Worm (Caenorhabditis elegans) whole organism, L1 larva: Measurements from ENCODE around the gene F42A10.6.

Experiments
- C16A3.4 ChIP-seq: fragments of 150-350 bp; optimal IDR thresholded peaks from 2 replicates; lab custom pipeline; 2014; ENCODE audit warnings: missing biosample characterization, missing genetic modification characterization
- F16B12.6 ChIP-seq: fragments of 150-350 bp; optimal IDR thresholded peaks from 2 replicates; lab custom pipeline; 2014; ENCODE audit warnings: missing biosample characterization, missing genetic modification characterization
- ama-1 ChIP-seq: fragments of 150-350 bp; optimal IDR thresholded peaks from 2 replicates; lab custom pipeline; 2014
- blmp-1 ChIP-seq: fragments of 150-350 bp; optimal IDR thresholded peaks from 2 replicates; lab custom pipeline; 2014; ENCODE audit warnings: missing biosample characterization, missing genetic modification characterization
- ceh-82 ChIP-seq, 3 experiments: fragments of 150-350 bp in 1 of 3; sonication (generic microtip) in 2 of 3; optimal IDR thresholded peaks; 2 replicates each; lab custom pipeline; 2014 to 2017; ENCODE audit warnings: missing biosample characterization in 3 of 3, missing genetic modification characterization in 3 of 3
- ceh-88 ChIP-seq: fragments of 200-800 bp; sonication (Bioruptor generic); IDR thresholded peaks from 2 replicates; pipeline ENCODE4 v1.3.6; 2022; ENCODE audit warnings: missing genetic modification characterization, missing compliant biosample characterization
- dsc-1 ChIP-seq: sonication (generic microtip); optimal IDR thresholded peaks from 2 replicates; lab custom pipeline; 2016; ENCODE audit warnings: mild to moderate bottlenecking, missing genetic modification characterization, missing compliant biosample characterization
- efl-1 ChIP-seq, 4 experiments: fragments of 150-350 bp; optimal IDR thresholded peaks in 3 of 4; peaks in 1 of 4; 1 replicate in 1 of 4; 2 replicates in 3 of 4; lab custom pipeline; 2014; ENCODE audit warnings: missing biosample characterization in 2 of 4, missing genetic modification characterization in 2 of 4, missing genetic modification reagents in 2 of 4
- efl-3 ChIP-seq: fragments of 200-800 bp; sonication (Bioruptor generic); optimal IDR thresholded peaks from 2 replicates; lab custom pipeline; 2018; ENCODE audit warnings: mild to moderate bottlenecking, missing genetic modification characterization, missing compliant biosample characterization
- egl-13 ChIP-seq: sonication (generic microtip); optimal IDR thresholded peaks from 2 replicates; lab custom pipeline; 2016; ENCODE audit warnings: missing genotype, missing genetic modification reagents, missing genetic modification characterization, missing compliant biosample characterization
- egl-27 ChIP-seq, 2 experiments: fragments of 150-350 bp in 1 of 2; sonication (generic microtip); optimal IDR thresholded peaks; 3 replicates each; lab custom pipeline; 2017 to 2018; ENCODE audit warnings: missing biosample characterization in 2 of 2, missing genetic modification characterization in 2 of 2, missing genetic modification reagents in 2 of 2
- elt-2 ChIP-seq: sonication (generic microtip); optimal IDR thresholded peaks from 2 replicates; lab custom pipeline; 2016; ENCODE audit warnings: missing genetic modification characterization, mild to moderate bottlenecking, inconsistent platforms, missing compliant biosample characterization, missing genetic modification reagents
- elt-3 ChIP-seq, 6 experiments: fragments of 150-350 bp in 1 of 6; sonication (generic microtip); optimal IDR thresholded peaks; 2 replicates each; lab custom pipeline; 2017 to 2018; ENCODE audit warnings: missing biosample characterization in 6 of 6, missing genetic modification characterization in 6 of 6, inconsistent platforms in 1 of 6
- ets-5 ChIP-seq: fragments of 200-800 bp; sonication (Bioruptor generic); IDR thresholded peaks from 2 replicates; pipeline ENCODE4 v1.3.6; 2022; ENCODE audit warnings: missing genetic modification characterization, missing compliant biosample characterization
- fkh-8 ChIP-seq: sonication (generic microtip); optimal IDR thresholded peaks from 2 replicates; lab custom pipeline; 2016; ENCODE audit warnings: mild to moderate bottlenecking, missing genetic modification characterization, missing compliant biosample characterization
- grh-1 ChIP-seq: fragments of 200-800 bp; sonication (Bioruptor generic); IDR thresholded peaks from 2 replicates; pipeline ENCODE4 v1.3.6; 2022; ENCODE audit warnings: missing genetic modification reagents, missing genetic modification characterization, missing compliant biosample characterization
- hlh-4 ChIP-seq: sonication (generic microtip); optimal IDR thresholded peaks from 2 replicates; lab custom pipeline; 2016; ENCODE audit warnings: mild to moderate bottlenecking, missing genetic modification characterization, missing compliant biosample characterization
- hpl-2 ChIP-seq: fragments of 150-350 bp; optimal IDR thresholded peaks from 2 replicates; lab custom pipeline; 2014; ENCODE audit warnings: missing biosample characterization, missing genetic modification reagents, missing genetic modification characterization
- irx-1 ChIP-seq: sonication (generic microtip); optimal IDR thresholded peaks from 2 replicates; lab custom pipeline; 2016; ENCODE audit warnings: missing genetic modification characterization, missing compliant biosample characterization
- isw-1 ChIP-seq: fragments of 200-800 bp; sonication (Bioruptor generic); IDR thresholded peaks from 2 replicates; pipeline ENCODE4 v1.3.6; 2022; ENCODE audit warnings: missing genetic modification characterization, missing compliant biosample characterization
- jun-1 ChIP-seq: fragments of 150-350 bp; optimal IDR thresholded peaks from 2 replicates; lab custom pipeline; 2014; ENCODE audit warnings: missing biosample characterization, missing genetic modification reagents, missing genetic modification characterization
- lin-14 ChIP-seq: fragments of 200-800 bp; sonication (Bioruptor generic); optimal IDR thresholded peaks from 2 replicates; lab custom pipeline; 2018; ENCODE audit warnings: mild to moderate bottlenecking, missing genetic modification characterization, moderate library complexity, missing compliant biosample characterization
- lin-15B ChIP-seq: fragments of 150-350 bp; sonication (generic microtip); optimal IDR thresholded peaks from 3 replicates; lab custom pipeline; 2014; ENCODE audit warnings: missing biosample characterization, missing genetic modification characterization
- lin-35 ChIP-seq, 2 experiments: fragments of 150-350 bp; optimal IDR thresholded peaks; 2 replicates each; lab custom pipeline; 2014; ENCODE audit warnings: missing biosample characterization in 2 of 2, missing genetic modification characterization in 2 of 2, missing genetic modification reagents in 2 of 2
- lsy-2 ChIP-seq, 2 experiments: fragments of 150-350 bp; optimal IDR thresholded peaks; 2 replicates each; lab custom pipeline; 2014; ENCODE audit warnings: missing biosample characterization in 2 of 2, missing genetic modification characterization in 2 of 2
- mdl-1 ChIP-seq, 2 experiments: fragments of 150-350 bp; optimal IDR thresholded peaks; 2 replicates each; lab custom pipeline; 2014 to 2017; ENCODE audit warnings: missing biosample characterization in 2 of 2, missing genetic modification characterization in 2 of 2, inconsistent platforms in 1 of 2
- mef-2 ChIP-seq: fragments of 150-350 bp; optimal IDR thresholded peaks from 2 replicates; lab custom pipeline; 2014; ENCODE audit warnings: missing biosample characterization, missing genetic modification characterization
- mep-1 ChIP-seq: fragments of 150-350 bp; optimal IDR thresholded peaks from 2 replicates; lab custom pipeline; 2014; ENCODE audit warnings: missing biosample characterization, missing genetic modification characterization
- nhr-19 ChIP-seq: fragments of 200-800 bp; sonication (Bioruptor generic); conservative IDR thresholded peaks from 2 replicates; pipeline ENCODE4 v1.3.6; 2022; ENCODE audit warnings: missing genetic modification characterization, missing compliant biosample characterization
- nhr-20 ChIP-seq: sonication (generic microtip); optimal IDR thresholded peaks from 2 replicates; lab custom pipeline; 2016; ENCODE audit warnings: mild to moderate bottlenecking, missing genetic modification characterization, missing compliant biosample characterization
- nhr-237 ChIP-seq: fragments of 150-350 bp; optimal IDR thresholded peaks from 2 replicates; lab custom pipeline; 2014; ENCODE audit warnings: missing biosample characterization, missing genetic modification characterization
- nhr-71 ChIP-seq: sonication (generic microtip); optimal IDR thresholded peaks from 2 replicates; lab custom pipeline; 2016; ENCODE audit warnings: mild to moderate bottlenecking, missing genetic modification characterization, moderate library complexity, missing compliant biosample characterization
- nhr-77 ChIP-seq: fragments of 150-350 bp; optimal IDR thresholded peaks from 2 replicates; lab custom pipeline; 2014; ENCODE audit warnings: missing biosample characterization, missing genetic modification characterization
- nhr-84 ChIP-seq: sonication (generic microtip); optimal IDR thresholded peaks from 2 replicates; lab custom pipeline; 2017; ENCODE audit warnings: missing biosample characterization, missing genetic modification characterization
- pag-3 ChIP-seq: sonication (generic microtip); optimal IDR thresholded peaks from 2 replicates; lab custom pipeline; 2017; ENCODE audit warnings: missing genetic modification characterization, mild to moderate bottlenecking, missing compliant biosample characterization, antibody characterized with exemption, borderline replicate concordance; ENCODE audit not compliant: insufficient read depth
- pax-3 ChIP-seq: fragments of 200-800 bp; sonication (Bioruptor generic); optimal IDR thresholded peaks from 2 replicates; lab custom pipeline; 2018; ENCODE audit warnings: mild to moderate bottlenecking, missing genetic modification characterization, moderate library complexity, missing compliant biosample characterization
- pqm-1 ChIP-seq: sonication (generic microtip); optimal IDR thresholded peaks from 3 replicates; lab custom pipeline; 2017; ENCODE audit warnings: missing biosample characterization, missing genetic modification characterization
- rnt-1 ChIP-seq: sonication (generic microtip); optimal IDR thresholded peaks from 2 replicates; lab custom pipeline; 2016; ENCODE audit warnings: mild to moderate bottlenecking, missing genetic modification characterization, moderate library complexity, missing compliant biosample characterization
- snpc-4 ChIP-seq: fragments of 150-350 bp; optimal IDR thresholded peaks from 2 replicates; lab custom pipeline; 2014; ENCODE audit warnings: missing biosample characterization, missing genetic modification characterization
- snu-23 ChIP-seq: sonication (generic microtip); optimal IDR thresholded peaks from 2 replicates; lab custom pipeline; 2016; ENCODE audit warnings: missing genetic modification characterization, missing compliant biosample characterization
- sup-37 ChIP-seq: fragments of 200-800 bp; sonication (Bioruptor generic); optimal IDR thresholded peaks from 2 replicates; lab custom pipeline; 2018; ENCODE audit warnings: mild to moderate bottlenecking, missing genetic modification characterization, missing compliant biosample characterization
- tbx-2 ChIP-seq: sonication (generic microtip); optimal IDR thresholded peaks from 2 replicates; lab custom pipeline; 2016; ENCODE audit warnings: missing genetic modification characterization, missing compliant biosample characterization
- unc-130 ChIP-seq: fragments of 150-350 bp; optimal IDR thresholded peaks from 2 replicates; lab custom pipeline; 2017; ENCODE audit warnings: missing biosample characterization, missing genetic modification characterization, inconsistent platforms
- unc-30 ChIP-seq: sonication (generic microtip); optimal IDR thresholded peaks from 2 replicates; lab custom pipeline; 2017; ENCODE audit warnings: missing biosample characterization, missing genetic modification characterization
- unc-86 ChIP-seq: sonication (generic microtip); optimal IDR thresholded peaks from 2 replicates; lab custom pipeline; 2016; ENCODE audit warnings: missing genetic modification characterization, missing compliant biosample characterization
- unc-98 ChIP-seq: fragments of 200-800 bp; sonication (Bioruptor generic); IDR thresholded peaks from 2 replicates; pipeline ENCODE4 v1.3.6; 2022; ENCODE audit warnings: missing genetic modification characterization, missing compliant biosample characterization
- vab-15 ChIP-seq: sonication (generic microtip); optimal IDR thresholded peaks from 2 replicates; lab custom pipeline; 2017; ENCODE audit warnings: missing genotype, mild to moderate bottlenecking, missing genetic modification characterization, missing compliant biosample characterization
- xbp-1 ChIP-seq: sonication (generic microtip); optimal IDR thresholded peaks from 2 replicates; lab custom pipeline; 2016; ENCODE audit warnings: missing genetic modification characterization, missing compliant biosample characterization
- zip-4 ChIP-seq: fragments of 200-800 bp; sonication (Bioruptor generic); optimal IDR thresholded peaks from 2 replicates; lab custom pipeline; 2018; ENCODE audit warnings: mild to moderate bottlenecking, missing genetic modification characterization, moderate library complexity, missing compliant biosample characterization
- ztf-4 ChIP-seq: fragments of 150-350 bp; optimal IDR thresholded peaks from 2 replicates; lab custom pipeline; 2014; ENCODE audit warnings: missing biosample characterization, missing genetic modification characterization

The F42A10.6 gene

DNA sequence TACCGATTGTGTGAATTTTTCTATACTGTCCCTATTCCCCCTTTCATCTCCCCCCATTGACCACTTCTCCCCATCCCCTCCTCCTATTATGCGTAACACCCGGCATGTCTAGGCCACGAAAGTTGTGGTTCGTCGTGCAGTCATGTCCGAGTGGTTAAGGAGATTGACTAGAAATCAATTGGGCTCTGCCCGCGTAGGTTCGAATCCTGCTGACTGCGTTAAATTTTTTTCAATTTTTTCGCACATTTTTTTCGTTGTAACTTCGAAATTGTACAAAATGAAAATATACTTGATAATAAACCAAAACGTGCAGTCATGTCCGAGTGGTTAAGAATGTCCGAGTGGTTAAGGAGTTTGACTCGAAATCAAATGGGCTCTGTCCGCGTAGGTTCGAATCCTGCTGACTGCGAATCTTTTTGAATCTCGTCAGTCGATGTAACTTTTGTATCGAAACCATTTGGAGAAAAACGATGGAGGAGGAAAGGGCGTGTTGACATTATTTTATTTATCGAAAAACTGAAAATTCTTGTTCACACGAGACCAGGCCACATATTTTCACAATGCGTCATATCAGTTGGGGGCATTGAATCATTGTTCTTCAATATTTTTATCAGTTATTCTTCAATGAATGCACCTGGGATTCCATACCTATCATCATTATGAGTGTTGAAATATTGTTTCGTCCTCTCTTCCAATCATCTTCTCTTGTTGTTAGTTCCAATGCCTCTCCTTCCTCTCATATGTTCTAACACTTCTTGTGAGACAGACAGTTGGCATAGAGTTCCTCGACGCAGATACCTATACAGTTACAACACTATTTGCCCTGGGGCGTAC, 17.8 kb downstream of the F42A10.6 start, which contains the start of gene nfm-1:
nfm-1 (plus strand) TSS at position 812 of the 834 bp plus-strand sequence.
- TF ChIP-seq snu-23 (GFP tag; lab: Kevin White, UChicago) = peak; percentile 66
- no peak for TF ChIP-seq ets-5
- no peak for TF ChIP-seq pqm-1
- TF ChIP-seq nhr-77 (tag; lab: Kevin White, UChicago) = peak; percentile 14
- peak; percentile 58 for TF ChIP-seq irx-1 (tag; lab: Kevin White, UChicago)
- no peak for TF ChIP-seq jun-1 (tag; lab: Kevin White, UChicago)
- TF ChIP-seq unc-30 (tag; lab: Kevin White, UChicago) = no peak
- no peak for TF ChIP-seq zip-4
- TF ChIP-seq grh-1 (GFP tag; lab: Robert Waterston, UW) = 0 out of 2 replicates have a peak, but pooled peaks have one; percentile 6
- TF ChIP-seq isw-1 (GFP tag; lab: Robert Waterston, UW) = peak; percentile 38
- TF ChIP-seq tbx-2 (tag; lab: Kevin White, UChicago) = peak; percentile 35
- peak; percentile 33 for TF ChIP-seq nhr-237 (tag; lab: Kevin White, UChicago)
- TF ChIP-seq pax-3 (tag; lab: Kevin White, UChicago) = no peak
- peak; percentile 81 for TF ChIP-seq elt-2 (tag; lab: Kevin White, UChicago)
- peak; percentile 60 for TF ChIP-seq dsc-1 (tag; lab: Kevin White, UChicago)
- TF ChIP-seq snpc-4 = peak; percentile 9
- peak; percentile 77 for TF ChIP-seq mep-1 (tag; lab: Kevin White, UChicago)
- peak; percentile 57 for TF ChIP-seq C16A3.4 (tag; lab: Kevin White, UChicago)
- peak; percentile 40 for TF ChIP-seq xbp-1 (tag; lab: Kevin White, UChicago)
- peak in 1 of 2 experiments; percentile 23 for TF ChIP-seq mdl-1 (tag; optimal IDR thresholded peaks at IDR 0.05; lab: Kevin White, UChicago)
- TF ChIP-seq sup-37 (GFP tag; lab: Kevin White, UChicago) = peak; percentile 10
- peak; percentile 41 to 78 for TF ChIP-seq lin-35 (GFP tag; optimal IDR thresholded peaks at IDR 0.05; lab: Kevin White, UChicago)
- peak; percentile 5 for TF ChIP-seq lin-15B (tag; lab: Kevin White, UChicago)
- no peak for TF ChIP-seq ztf-4 (tag; lab: Kevin White, UChicago)
- peak; percentile 15 for TF ChIP-seq vab-15
- peak; percentile 19 for TF ChIP-seq egl-13 (tag; lab: Kevin White, UChicago)
- peak; percentile 38 for TF ChIP-seq nhr-20 (tag; lab: Kevin White, UChicago)
- no peak for TF ChIP-seq pag-3 (tag; lab: Kevin White, UChicago)
- TF ChIP-seq blmp-1 = peak; percentile 57
- peak; percentile 58 for TF ChIP-seq hpl-2 (GFP tag; lab: Kevin White, UChicago)
- no peak for TF ChIP-seq unc-86
- peak; percentile 45 to 73 for TF ChIP-seq lsy-2 (tag; optimal IDR thresholded peaks at IDR 0.05; lab: Kevin White, UChicago)
- TF ChIP-seq ceh-88 (GFP tag; lab: Robert Waterston, UW) = 0 out of 2 replicates have a peak, but pooled peaks have one; percentile 18
- peak; percentile 45 for TF ChIP-seq fkh-8 (tag; lab: Kevin White, UChicago)
- no peak for TF ChIP-seq ama-1 (lab: Kevin White, UChicago)
- TF ChIP-seq F16B12.6 (tag; lab: Kevin White, UChicago) = peak; percentile 17
- TF ChIP-seq egl-27 (tag; optimal IDR thresholded peaks at IDR 0.05; lab: Kevin White, UChicago) = peak in 1 of 2 experiments; percentile 3
- TF ChIP-seq nhr-19 = peak; percentile 71
- peak; percentile 72 for TF ChIP-seq nhr-71
- no peak for TF ChIP-seq efl-3
- peak; percentile 63 for TF ChIP-seq rnt-1
- TF ChIP-seq nhr-84 (tag; lab: Kevin White, UChicago) = no peak
- TF ChIP-seq unc-130 (tag; lab: Kevin White, UChicago) = peak; percentile 64
- no peak for TF ChIP-seq hlh-4
- TF ChIP-seq unc-98 = peak; percentile 30; the same call in 1 of the 2 replicates
- TF ChIP-seq mef-2 (tag; lab: Kevin White, UChicago) = no peak
- TF ChIP-seq ceh-82 (tag; optimal IDR thresholded peaks at IDR 0.05; lab: Kevin White, UChicago) = peak in 2 of 3 experiments; percentile 62 to 73
- TF ChIP-seq efl-1 (optimal IDR thresholded peaks at IDR 0.05; lab: Kevin White, UChicago) = peak; percentile 50 to 62
- peak; percentile 30 to 93 for TF ChIP-seq efl-1 (GFP tag; optimal IDR thresholded peaks at IDR 0.05 in 1 of 2; lab: Kevin White, UChicago)
- TF ChIP-seq elt-3 (tag; optimal IDR thresholded peaks at IDR 0.05; lab: Kevin White, UChicago) = peak in 3 of 6 experiments; percentile 27 to 72 (median 33)
- peak; percentile 72 for TF ChIP-seq lin-14 (GFP tag; lab: Kevin White, UChicago)
